Worm (Caenorhabditis elegans): ENCODE data around the gene C16C8.14.

DNA sequence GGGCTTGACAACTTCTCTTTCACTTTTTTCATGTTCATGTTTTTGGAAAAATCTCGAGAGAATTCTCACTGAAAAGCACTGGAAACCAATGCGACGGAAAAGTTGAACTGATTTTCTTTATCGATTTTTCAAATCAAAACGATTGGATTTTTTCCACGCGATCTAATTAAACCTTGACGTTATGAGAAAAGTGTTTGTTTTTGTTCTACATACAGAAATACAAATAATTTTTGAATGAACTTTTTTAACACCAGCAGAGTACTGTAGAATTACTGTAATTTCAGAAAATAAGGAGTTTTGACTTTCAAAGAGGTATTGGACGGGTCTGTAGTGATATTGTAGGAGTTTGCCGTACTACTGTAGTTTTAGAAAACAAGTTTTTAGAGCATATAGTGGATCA lies 46.8 kb upstream of the C16C8.14 start, which contains the start of gene nep-10:
- TF ChIP-seq aly-2 (tag; optimal IDR thresholded peaks at IDR 0.05) (no peak), unc-62 (GFP tag; optimal IDR thresholded peaks at IDR 0.05) (no peak)

Measured in whole organism, L3 larva.